Fruit fly (Drosophila melanogaster) whole organism, wandering third instar larva: ENCODE data around the gene Cap-D2.

Experiments
- Abd-B ChIP-seq: fragments of >200 bp; optimal IDR thresholded peaks from 2 replicates; lab custom pipeline; 2017; ENCODE audit warnings: missing biosample characterization, missing genetic modification characterization
- CG9705 ChIP-seq: fragments of 200-800 bp; sonication (Bioruptor generic); optimal IDR thresholded peaks from 2 replicates; lab custom pipeline; 2018; ENCODE audit warnings: missing biosample characterization, mild to moderate bottlenecking, missing genetic modification characterization
- CrebA ChIP-seq: fragments of 200-800 bp; sonication (Bioruptor generic); optimal IDR thresholded peaks from 2 replicates; lab custom pipeline; 2016; ENCODE audit warnings: missing biosample characterization, mild to moderate bottlenecking, missing genetic modification characterization, borderline replicate concordance
- Dfd ChIP-seq: fragments of >200 bp; optimal IDR thresholded peaks from 2 replicates; lab custom pipeline; 2017; ENCODE audit warnings: missing biosample characterization, missing genetic modification characterization
- Dif ChIP-seq: fragments of 200-275, 200-300 bp; sonication (Bioruptor generic); optimal IDR thresholded peaks from 2 replicates; lab custom pipeline; 2018; ENCODE audit warnings: missing biosample characterization, missing genetic modification characterization; ENCODE audit not compliant: partially characterized antibody
- GATAd ChIP-seq: sonication (Bioruptor generic); optimal IDR thresholded peaks from 2 replicates; lab custom pipeline; 2016; ENCODE audit warnings: missing biosample characterization, missing genetic modification characterization
- HLH106 ChIP-seq: fragments of 200-800 bp; optimal IDR thresholded peaks from 3 replicates; lab custom pipeline; 2019; ENCODE audit warnings: missing biosample characterization, mild to moderate bottlenecking, missing genetic modification characterization, moderate library complexity
- Hnf4 ChIP-seq: fragments of 200-800 bp; sonication (Bioruptor generic); optimal IDR thresholded peaks from 2 replicates; lab custom pipeline; 2016; ENCODE audit warnings: missing biosample characterization, mild to moderate bottlenecking, missing genetic modification characterization
- Hr78 ChIP-seq: fragments of >200 bp; optimal IDR thresholded peaks from 2 replicates; lab custom pipeline; 2017; ENCODE audit warnings: missing biosample characterization, missing genetic modification characterization
- Hr83 ChIP-seq: fragments of 200-300 bp; sonication (Bioruptor generic); optimal IDR thresholded peaks from 2 replicates; lab custom pipeline; 2016; ENCODE audit warnings: missing biosample characterization, mild to moderate bottlenecking, missing genetic modification characterization, moderate library complexity; ENCODE audit not compliant: poor library complexity, severe bottlenecking
- Jra ChIP-seq: sonication (Bioruptor generic); optimal IDR thresholded peaks from 2 replicates; lab custom pipeline; 2016; ENCODE audit warnings: missing biosample characterization, missing genetic modification characterization
- Mio ChIP-seq: sonication (Bioruptor generic); optimal IDR thresholded peaks from 2 replicates; lab custom pipeline; 2016; ENCODE audit warnings: missing biosample characterization, missing genetic modification characterization
- Myc ChIP-seq: fragments of >200 bp; optimal IDR thresholded peaks from 2 replicates; lab custom pipeline; 2017
- N ChIP-seq: fragments of >200 bp; optimal IDR thresholded peaks from 2 replicates; lab custom pipeline; 2018; ENCODE audit warnings: missing biosample characterization, missing external identifiers, missing genetic modification characterization
- OdsH ChIP-seq: fragments of 200-800 bp; sonication (Bioruptor generic); optimal IDR thresholded peaks from 2 replicates; lab custom pipeline; 2016; ENCODE audit warnings: missing biosample characterization, mild to moderate bottlenecking, missing genetic modification characterization
- Rel ChIP-seq, 2 experiments: fragments of 200-800 bp; sonication (Bioruptor generic) in 1 of 2; optimal IDR thresholded peaks; 2 replicates in 1 of 2; 3 replicates in 1 of 2; lab custom pipeline; 2016 to 2019; ENCODE audit warnings: mild to moderate bottlenecking in 2 of 2, missing biosample characterization in 2 of 2, missing genetic modification characterization in 2 of 2, moderate library complexity in 1 of 2
- Sp1 ChIP-seq: fragments of 200-800 bp; sonication (Bioruptor generic); optimal IDR thresholded peaks from 3 replicates; lab custom pipeline; 2019; ENCODE audit warnings: missing biosample characterization, mild to moderate bottlenecking, missing genetic modification characterization, moderate library complexity
- Vsx2 ChIP-seq: fragments of 200-300, 225-300 bp; sonication (Bioruptor generic); optimal IDR thresholded peaks from 2 replicates; lab custom pipeline; 2018; ENCODE audit warnings: missing biosample characterization, missing genetic modification characterization; ENCODE audit not compliant: partially characterized antibody
- br ChIP-seq: fragments of 200-800 bp; sonication (Bioruptor generic); optimal IDR thresholded peaks from 2 replicates; lab custom pipeline; 2016; ENCODE audit warnings: missing biosample characterization, missing genetic modification characterization
- brk ChIP-seq: fragments of 200-800 bp; sonication (Bioruptor generic); optimal IDR thresholded peaks from 2 replicates; lab custom pipeline; 2016; ENCODE audit warnings: missing biosample characterization, mild to moderate bottlenecking, missing genetic modification characterization
- dl ChIP-seq, 2 experiments: fragments of 175-275, 200-275 bp in 1 of 2; fragments of 200-275 bp in 1 of 2; sonication (Bioruptor generic); optimal IDR thresholded peaks; lab custom pipeline; 2018; ENCODE audit warnings: mild to moderate bottlenecking in 2 of 2, missing biosample characterization in 2 of 2, missing genetic modification characterization in 2 of 2, moderate library complexity in 2 of 2; ENCODE audit not compliant: partially characterized antibody in 2 of 2, insufficient read depth in 1 of 2
- dmrt93B ChIP-seq: fragments of 200-800 bp; sonication (Bioruptor generic); optimal IDR thresholded peaks from 2 replicates; lab custom pipeline; 2018; ENCODE audit warnings: missing biosample characterization, mild to moderate bottlenecking, missing genetic modification characterization
- dsf ChIP-seq: sonication (Bioruptor generic); optimal IDR thresholded peaks from 2 replicates; lab custom pipeline; 2016; ENCODE audit warnings: missing biosample characterization, missing genetic modification characterization, borderline replicate concordance
- foxo ChIP-seq, 2 experiments: fragments of 200-800 bp; sonication (Bioruptor generic); optimal IDR thresholded peaks; 2 replicates in 1 of 2; 3 replicates in 1 of 2; lab custom pipeline; 2016 to 2017; ENCODE audit warnings: missing biosample characterization in 2 of 2, missing genetic modification characterization in 2 of 2
- fru ChIP-seq: fragments of 200-800 bp; sonication (Bioruptor generic); optimal IDR thresholded peaks from 3 replicates; lab custom pipeline; 2016; ENCODE audit warnings: missing biosample characterization, mild to moderate bottlenecking, missing genetic modification characterization
- h ChIP-seq: fragments of 200-800 bp; sonication (Bioruptor generic); optimal IDR thresholded peaks from 3 replicates; lab custom pipeline; 2016; ENCODE audit warnings: missing biosample characterization, mild to moderate bottlenecking, missing genetic modification characterization
- jim ChIP-seq: fragments of 175-275, 200-325 bp; sonication (Bioruptor generic); optimal IDR thresholded peaks from 2 replicates; lab custom pipeline; 2016; ENCODE audit warnings: missing biosample characterization, mild to moderate bottlenecking, missing genetic modification characterization
- lola ChIP-seq: fragments of >200 bp; optimal IDR thresholded peaks from 2 replicates; lab custom pipeline; 2017; ENCODE audit warnings: missing biosample characterization, missing genetic modification characterization
- psq ChIP-seq: fragments of 200-800 bp; sonication (Bioruptor generic); optimal IDR thresholded peaks from 3 replicates; lab custom pipeline; 2017; ENCODE audit warnings: missing biosample characterization, mild to moderate bottlenecking, missing genetic modification characterization, moderate library complexity
- rgr ChIP-seq: fragments of 200-800 bp; sonication (Bioruptor generic); optimal IDR thresholded peaks from 3 replicates; lab custom pipeline; 2016; ENCODE audit warnings: missing biosample characterization, mild to moderate bottlenecking, missing genetic modification characterization
- sage ChIP-seq: fragments of 200-800 bp; sonication (Bioruptor generic); optimal IDR thresholded peaks from 2 replicates; lab custom pipeline; 2016; ENCODE audit warnings: missing biosample characterization, mild to moderate bottlenecking, missing genetic modification characterization
- sv ChIP-seq: fragments of 200-800 bp; sonication (Bioruptor generic); optimal IDR thresholded peaks from 3 replicates; lab custom pipeline; 2016; ENCODE audit warnings: missing biosample characterization, missing genetic modification characterization
- tai ChIP-seq: sonication (Bioruptor generic); optimal IDR thresholded peaks from 2 replicates; lab custom pipeline; 2016; ENCODE audit warnings: missing biosample characterization, missing genetic modification characterization
- usp ChIP-seq: fragments of >200 bp; optimal IDR thresholded peaks from 2 replicates; lab custom pipeline; 2017; ENCODE audit warnings: missing biosample characterization, missing genetic modification characterization
- woc ChIP-seq: sonication (Bioruptor generic); optimal IDR thresholded peaks from 2 replicates; lab custom pipeline; 2016; ENCODE audit warnings: missing biosample characterization, mild to moderate bottlenecking, missing genetic modification characterization

Cap-D2 gene

dm6 chr3R:29715277-29715676 is 39.8 kb downstream of the Cap-D2 start, which contains the start of gene Dup99B:
TSS of gene Dup99B (minus strand) at chr3R:29715377.
- TF ChIP-seq N (GFP tag; lab: Kevin White, UChicago) (no peak), Sp1 (GFP tag; lab: Kevin White, UChicago) (no peak), Jra (no peak), dmrt93B (GFP tag; lab: Kevin White, UChicago) (no peak), jim (no peak), dl (GFP tag; optimal IDR thresholded peaks at IDR 0.05; lab: Kevin White, UChicago; ENCODE audit: insufficient read depth in 1 of 2, partially characterized antibody in 2 of 2) (no peak), sv (GFP tag; lab: Kevin White, UChicago) (no peak), dsf (no peak), fru (no peak), Dfd (no peak), rgr (no peak), woc (no peak), Abd-B (GFP tag; lab: Kevin White, UChicago) (no peak), Dif (no peak), usp (GFP tag; lab: Kevin White, UChicago) (no peak), Hnf4 (GFP tag; lab: Kevin White, UChicago) (no peak), h (no peak)
- TF ChIP-seq, all 38 proteins: peak for 0

dm6 chr3R:29716043-29716781 is 40.8 kb downstream of the Cap-D2 start:
- TF ChIP-seq brk (GFP tag; lab: Kevin White, UChicago) (peak; percentile 8), Abd-B (GFP tag; lab: Kevin White, UChicago) (no peak), Hr83 (GFP tag; lab: Kevin White, UChicago) (peak; percentile 52)

dm6 chr3R:29716782-29717317 is 41.4 kb downstream of the Cap-D2 start, which contains the start of gene Obp99b:
TSS of gene Obp99b (minus strand) at chr3R:29716896.
- no peak for TF ChIP-seq dl (GFP tag; optimal IDR thresholded peaks at IDR 0.05; lab: Kevin White, UChicago; ENCODE audit: insufficient read depth in 1 of 2, partially characterized antibody in 2 of 2)
- peak; percentile 35 for TF ChIP-seq OdsH
- TF ChIP-seq foxo (GFP tag; optimal IDR thresholded peaks at IDR 0.05; lab: Kevin White, UChicago) = peak in 1 of 2 experiments; percentile 49
- no peak for TF ChIP-seq Myc (lab: Kevin White, UChicago)
- TF ChIP-seq Vsx2 = no peak
- TF ChIP-seq Hnf4 (GFP tag; lab: Kevin White, UChicago) = peak; percentile 24
- TF ChIP-seq lola (GFP tag; lab: Kevin White, UChicago) = no peak
- TF ChIP-seq dmrt93B (GFP tag; lab: Kevin White, UChicago) = no peak
- TF ChIP-seq CG9705 (GFP tag; lab: Kevin White, UChicago) = peak; percentile 37
- TF ChIP-seq jim = no peak
- TF ChIP-seq fru = peak; percentile 16
- peak; percentile 38 for TF ChIP-seq rgr
- TF ChIP-seq Mio (GFP tag; lab: Kevin White, UChicago) = no peak
- no peak for TF ChIP-seq Dfd
- TF ChIP-seq usp (GFP tag; lab: Kevin White, UChicago) = no peak
- peak; percentile 31 for TF ChIP-seq GATAd (GFP tag; lab: Kevin White, UChicago)
- no peak for TF ChIP-seq Rel (GFP tag; optimal IDR thresholded peaks at IDR 0.05; lab: Kevin White, UChicago)
- TF ChIP-seq Rel (tag; optimal IDR thresholded peaks at IDR 0.05; lab: Kevin White, UChicago) = no peak
- peak; percentile 36 for TF ChIP-seq Sp1 (GFP tag; lab: Kevin White, UChicago)
- TF ChIP-seq dsf = no peak
- TF ChIP-seq br (GFP tag; lab: Kevin White, UChicago) = peak; percentile 49
- TF ChIP-seq sage (GFP tag; lab: Kevin White, UChicago) = no peak
- TF ChIP-seq h = peak; percentile 28
- no peak for TF ChIP-seq N (GFP tag; lab: Kevin White, UChicago)
- TF ChIP-seq HLH106 (tag; lab: Kevin White, UChicago) = peak; percentile 4

- TF ChIP-seq tai (GFP tag; lab: Kevin White, UChicago) (no peak), psq (GFP tag; lab: Kevin White, UChicago) (no peak), h (no peak), Myc (lab: Kevin White, UChicago) (no peak), Rel (GFP tag; optimal IDR thresholded peaks at IDR 0.05; lab: Kevin White, UChicago) (no peak), Rel (tag; optimal IDR thresholded peaks at IDR 0.05; lab: Kevin White, UChicago) (no peak), CrebA (no peak), Hr78 (GFP tag; lab: Kevin White, UChicago) (no peak), Abd-B (GFP tag; lab: Kevin White, UChicago) (no peak), jim (no peak), lola (GFP tag; lab: Kevin White, UChicago) (no peak), dsf (no peak), Dfd (no peak), sage (GFP tag; lab: Kevin White, UChicago) (no peak), br (GFP tag; lab: Kevin White, UChicago) (no peak), foxo (GFP tag; optimal IDR thresholded peaks at IDR 0.05; lab: Kevin White, UChicago) (no peak)
Measured at dm6 chr3R:29717519-29717918, 42.1 kb downstream of the Cap-D2 start.
